Fruit fly (Drosophila melanogaster) whole organism, embryonic: ENCODE measurements around the gene sbr.

Source experiments
- Awh ChIP-seq: fragments of 200-800 bp; sonication (Bioruptor generic); IDR thresholded peaks from 2 replicates; pipeline ENCODE4, ENCODE4 v1.3.6; 2022; ENCODE audit warnings: missing biosample characterization, missing genetic modification characterization
- BtbVII ChIP-seq: fragments of 200-800 bp; sonication (Bioruptor generic); optimal IDR thresholded peaks from 3 replicates; lab custom pipeline; 2017; ENCODE audit warnings: missing biosample characterization, mild to moderate bottlenecking, missing genetic modification characterization
- CG10979 ChIP-seq: fragments of 200-800 bp; sonication (Bioruptor generic); optimal IDR thresholded peaks from 2 replicates; lab custom pipeline; 2018; ENCODE audit warnings: missing biosample characterization, mild to moderate bottlenecking, missing genetic modification characterization, moderate library complexity
- CG13296 ChIP-seq: fragments of 200-800 bp; sonication (Bioruptor generic); optimal IDR thresholded peaks from 3 replicates; lab custom pipeline; 2018; ENCODE audit warnings: missing biosample characterization, mild to moderate bottlenecking, missing genetic modification characterization
- CG14667 ChIP-seq: fragments of 200-800 bp; sonication (Bioruptor generic); IDR thresholded peaks from 2 replicates; pipeline ENCODE4 v1.3.6; 2022; ENCODE audit warnings: missing biosample characterization, missing genetic modification characterization
- CG15479 ChIP-seq: fragments of 200-800 bp; sonication (Bioruptor generic); optimal IDR thresholded peaks from 3 replicates; lab custom pipeline; 2019; ENCODE audit warnings: missing biosample characterization, mild to moderate bottlenecking, missing genetic modification characterization, moderate library complexity
- CG16813 ChIP-seq: fragments of 200-800 bp; sonication (Bioruptor generic); IDR thresholded peaks from 3 replicates; pipeline ENCODE4 v1.3.6; 2022; ENCODE audit warnings: missing biosample characterization, missing genetic modification characterization; ENCODE audit not compliant: partially characterized antibody
- CG18619 ChIP-seq: fragments of 200-800 bp; sonication (Bioruptor generic); optimal IDR thresholded peaks from 3 replicates; lab custom pipeline; 2017; ENCODE audit warnings: missing biosample characterization, mild to moderate bottlenecking, missing genetic modification characterization
- CG18764 ChIP-seq: fragments of 200-800 bp; sonication (Bioruptor generic); optimal IDR thresholded peaks from 3 replicates; lab custom pipeline; 2016; ENCODE audit warnings: missing biosample characterization, missing genetic modification characterization
- CG30403 ChIP-seq: fragments of 200-800 bp; sonication (Bioruptor generic); optimal IDR thresholded peaks from 3 replicates; lab custom pipeline; 2016; ENCODE audit warnings: missing biosample characterization, missing genetic modification characterization
- CG31224 ChIP-seq: fragments of 200-800 bp; sonication (Bioruptor generic); IDR thresholded peaks from 2 replicates; pipeline ENCODE4 v1.3.6; 2022; ENCODE audit warnings: missing biosample characterization, missing genetic modification characterization
- CG3838 ChIP-seq: fragments of 200-800 bp; sonication (Bioruptor generic); optimal IDR thresholded peaks from 3 replicates; lab custom pipeline; 2016; ENCODE audit warnings: missing biosample characterization, missing genetic modification characterization
- CG3847 ChIP-seq: fragments of 200-800 bp; sonication (Bioruptor generic); IDR thresholded peaks from 2 replicates; pipeline ENCODE4 v1.3.6; 2022; ENCODE audit warnings: missing biosample characterization, missing genetic modification characterization
- CG42726 ChIP-seq: fragments of 200-800 bp; sonication (Bioruptor generic); IDR thresholded peaks from 2 replicates; pipeline ENCODE4 v1.3.6; 2022; ENCODE audit warnings: missing biosample characterization, missing genetic modification characterization; ENCODE audit not compliant: partially characterized antibody
- CG4404 ChIP-seq: fragments of 200-800 bp; sonication (Bioruptor generic); IDR thresholded peaks from 2 replicates; pipeline ENCODE4 v1.3.6; 2022; ENCODE audit warnings: missing biosample characterization, missing genetic modification characterization
- CG5180 ChIP-seq: fragments of 200-800 bp; sonication (Bioruptor generic); optimal IDR thresholded peaks from 3 replicates; lab custom pipeline; 2017; ENCODE audit warnings: missing biosample characterization, missing genetic modification characterization, mild to moderate bottlenecking, moderate library complexity, missing genetic modification reagents
- CG7745 ChIP-seq: fragments of 200-800 bp; sonication (Bioruptor generic); optimal IDR thresholded peaks from 2 replicates; lab custom pipeline; 2018; ENCODE audit warnings: missing biosample characterization, mild to moderate bottlenecking, missing genetic modification characterization, moderate library complexity
- CG8290 ChIP-seq, 3 experiments: fragments of 200-800 bp; sonication (Bioruptor generic); optimal IDR thresholded peaks; 2 replicates each; lab custom pipeline; 2016 to 2019; ENCODE audit warnings: missing biosample characterization in 3 of 3, missing genetic modification characterization in 3 of 3, mild to moderate bottlenecking in 2 of 3, moderate library complexity in 1 of 3
- CG9215 ChIP-seq: fragments of 200-800 bp; sonication (Bioruptor generic); IDR thresholded peaks from 2 replicates; pipeline ENCODE4 v1.3.6; 2022; ENCODE audit warnings: missing biosample characterization, missing genetic modification characterization
- CG9609 ChIP-seq: fragments of 200-800 bp; sonication (Bioruptor generic); optimal IDR thresholded peaks from 3 replicates; lab custom pipeline; 2016; ENCODE audit warnings: missing biosample characterization, missing genetic modification characterization
- CG9797 ChIP-seq: fragments of 200-800 bp; sonication (Bioruptor generic); optimal IDR thresholded peaks from 3 replicates; lab custom pipeline; 2018; ENCODE audit warnings: missing biosample characterization, mild to moderate bottlenecking, missing genetic modification characterization
- CG9932 ChIP-seq: fragments of 200-800 bp; sonication (Bioruptor generic); IDR thresholded peaks from 2 replicates; pipeline ENCODE4 v1.3.6; 2022; ENCODE audit warnings: missing biosample characterization, missing genetic modification characterization
- CHES-1-like ChIP-seq: fragments of 200-800 bp; sonication (Bioruptor generic); optimal IDR thresholded peaks from 2 replicates; lab custom pipeline; 2016; ENCODE audit warnings: missing biosample characterization, missing genetic modification characterization
- Dbx ChIP-seq: fragments of 200-800 bp; sonication (Bioruptor generic); IDR thresholded peaks from 3 replicates; pipeline ENCODE4 v1.3.6; 2022; ENCODE audit warnings: missing biosample characterization, missing genetic modification characterization
- Kr ChIP-seq: fragments of 200-800 bp; sonication (Bioruptor generic); optimal IDR thresholded peaks from 2 replicates; lab custom pipeline; 2017; ENCODE audit warnings: missing biosample characterization, mild to moderate bottlenecking, missing genetic modification characterization
- MTF-1 ChIP-seq: fragments of 200-800 bp; sonication (Bioruptor generic); optimal IDR thresholded peaks from 2 replicates; lab custom pipeline; 2018; ENCODE audit warnings: missing biosample characterization, mild to moderate bottlenecking, missing genetic modification characterization, borderline replicate concordance
- Optix ChIP-seq: fragments of 200-800 bp; sonication (Bioruptor generic); IDR thresholded peaks from 3 replicates; pipeline ENCODE4 v1.3.6; 2022; ENCODE audit warnings: missing biosample characterization, missing genetic modification characterization
- Rfx ChIP-seq: fragments of 200-800 bp; sonication (Bioruptor generic); IDR thresholded peaks from 2 replicates; pipeline ENCODE4 v1.3.6; 2022; ENCODE audit warnings: missing biosample characterization, missing genetic modification characterization
- Sin3A ChIP-seq: fragments of >200 bp; optimal IDR thresholded peaks from 2 replicates; lab custom pipeline; 2018
- Spps ChIP-seq: fragments of 200-800 bp; sonication (Bioruptor generic); optimal IDR thresholded peaks from 2 replicates; lab custom pipeline; 2018; ENCODE audit warnings: missing biosample characterization, mild to moderate bottlenecking, missing genetic modification characterization
- YL-1 ChIP-seq: fragments of 200-800 bp; sonication (Bioruptor generic); optimal IDR thresholded peaks from 3 replicates; lab custom pipeline; 2017; ENCODE audit warnings: missing biosample characterization, mild to moderate bottlenecking, missing genetic modification characterization
- bcd ChIP-seq: fragments of 200-800 bp; sonication (Bioruptor generic); optimal IDR thresholded peaks from 2 replicates; lab custom pipeline; 2017; ENCODE audit warnings: missing biosample characterization, mild to moderate bottlenecking, missing genetic modification characterization
- da ChIP-seq: fragments of 200-800 bp; sonication (Bioruptor generic); optimal IDR thresholded peaks from 2 replicates; lab custom pipeline; 2016; ENCODE audit warnings: missing biosample characterization, missing genetic modification characterization
- gcm ChIP-seq: fragments of 200-800 bp; sonication (Bioruptor generic); optimal IDR thresholded peaks from 2 replicates; lab custom pipeline; 2019; ENCODE audit warnings: missing biosample characterization, mild to moderate bottlenecking, missing genetic modification characterization, moderate library complexity
- gro ChIP-seq: fragments of 200-800 bp; sonication (Bioruptor generic); optimal IDR thresholded peaks from 2 replicates; lab custom pipeline; 2016; ENCODE audit warnings: missing biosample characterization, missing genetic modification characterization
- hkb ChIP-seq, 2 experiments: fragments of 200-800 bp in 1 of 2; fragments of >200 bp in 1 of 2; sonication (Bioruptor generic) in 1 of 2; IDR thresholded peaks in 1 of 2; optimal IDR thresholded peaks in 1 of 2; 2 replicates each; pipeline versions ENCODE4 v1.3.6 to Lab custom; 2017 to 2022; ENCODE audit warnings: missing biosample characterization in 1 of 2, missing genetic modification characterization in 1 of 2
- kni ChIP-seq: fragments of 200-800 bp; sonication (Bioruptor generic); optimal IDR thresholded peaks from 3 replicates; lab custom pipeline; 2017; ENCODE audit warnings: mild to moderate bottlenecking, missing biosample characterization, missing genetic modification reagents, missing genetic modification characterization
- lilli ChIP-seq: fragments of 200-800 bp; sonication (Bioruptor generic); optimal IDR thresholded peaks from 3 replicates; lab custom pipeline; 2016; ENCODE audit warnings: missing biosample characterization, missing genetic modification characterization
- mld ChIP-seq: fragments of 200-800 bp; sonication (Bioruptor generic); IDR thresholded peaks from 3 replicates; pipeline ENCODE4 v1.3.6; 2022; ENCODE audit warnings: missing biosample characterization, missing genetic modification characterization; ENCODE audit not compliant: partially characterized antibody
- nerfin-1 ChIP-seq: fragments of 200-800 bp; sonication (Bioruptor generic); optimal IDR thresholded peaks from 3 replicates; lab custom pipeline; 2019; ENCODE audit warnings: missing biosample characterization, mild to moderate bottlenecking, missing genetic modification characterization, moderate library complexity
- odd ChIP-seq: fragments of 200-800 bp; sonication (Bioruptor generic); optimal IDR thresholded peaks from 2 replicates; lab custom pipeline; 2017; ENCODE audit warnings: missing biosample characterization, mild to moderate bottlenecking, missing genetic modification characterization
- org-1 ChIP-seq: fragments of 200-800 bp; sonication (Bioruptor generic); optimal IDR thresholded peaks from 2 replicates; lab custom pipeline; 2017; ENCODE audit warnings: missing biosample characterization, missing genetic modification characterization
- p53 ChIP-seq: fragments of 200-800 bp; sonication (Bioruptor generic); optimal IDR thresholded peaks from 2 replicates; lab custom pipeline; 2016; ENCODE audit warnings: missing biosample characterization, missing genetic modification characterization
- pho ChIP-seq: fragments of 200-800 bp; sonication (Bioruptor generic); optimal IDR thresholded peaks from 2 replicates; lab custom pipeline; 2016; ENCODE audit warnings: missing biosample characterization, missing genetic modification characterization
- prd ChIP-seq, 3 experiments: fragments of >200 bp in 2 of 3; fragments of 200-800 bp in 1 of 3; sonication (Bioruptor generic) in 1 of 3; optimal IDR thresholded peaks in 2 of 3; IDR thresholded peaks in 1 of 3; 2 replicates in 2 of 3; 3 replicates in 1 of 3; pipeline versions ENCODE4 v1.3.6 to Lab custom; 2017 to 2022; ENCODE audit warnings: missing biosample characterization in 1 of 3, missing genetic modification characterization in 1 of 3
- pros ChIP-seq: fragments of 200-800 bp; sonication (Bioruptor generic); optimal IDR thresholded peaks from 3 replicates; lab custom pipeline; 2019; ENCODE audit warnings: missing biosample characterization, mild to moderate bottlenecking, missing genetic modification characterization, moderate library complexity
- slp2 ChIP-seq: fragments of 200-800 bp; sonication (Bioruptor generic); optimal IDR thresholded peaks from 2 replicates; lab custom pipeline; 2016; ENCODE audit warnings: missing biosample characterization, missing genetic modification characterization
- tin ChIP-seq: fragments of 200-800 bp; sonication (Bioruptor generic); optimal IDR thresholded peaks from 3 replicates; lab custom pipeline; 2016; ENCODE audit warnings: missing biosample characterization, missing genetic modification characterization
- vfl ChIP-seq: fragments of 200-800 bp; sonication (Bioruptor generic); optimal IDR thresholded peaks from 2 replicates; lab custom pipeline; 2016; ENCODE audit warnings: missing biosample characterization, missing genetic modification characterization

sbr gene

dm6 chrX:10786443-10787097 is 60.3 kb downstream of the sbr start, which contains the start of the genes Ant2 and sesB (continued):
- TF ChIP-seq CG42726 (GFP tag; lab: Robert Waterston, UW) = peak; percentile 68; the same call in 1 of the 2 replicates
- no peak for TF ChIP-seq gro (GFP tag; lab: Kevin White, UChicago)
- TF ChIP-seq lilli (GFP tag; lab: Kevin White, UChicago) = peak; percentile 60
- TF ChIP-seq BtbVII (GFP tag; lab: Kevin White, UChicago) = no peak
- TF ChIP-seq CG4404 (GFP tag; lab: Robert Waterston, UW) = no peak
- TF ChIP-seq hkb (optimal IDR thresholded peaks at IDR 0.05; lab: Kevin White, UChicago) = no peak
- no peak for TF ChIP-seq hkb (GFP tag; IDR thresholded peaks at IDR 0.05; lab: Robert Waterston, UW)
- no peak for TF ChIP-seq YL-1 (GFP tag; lab: Kevin White, UChicago)
- TF ChIP-seq slp2 (GFP tag; lab: Kevin White, UChicago) = no peak
- no peak for TF ChIP-seq CG3838 (GFP tag; lab: Kevin White, UChicago)
- TF ChIP-seq CG16813 (GFP tag; lab: Robert Waterston, UW) = peak; percentile 76
- no peak for TF ChIP-seq odd (GFP tag; lab: Kevin White, UChicago)
- no peak for TF ChIP-seq CG9932 (GFP tag; lab: Robert Waterston, UW)
- no peak for TF ChIP-seq Awh (GFP tag; lab: Robert Waterston, UW)
- TF ChIP-seq CG14667 = no peak
- no peak for TF ChIP-seq vfl (GFP tag; lab: Kevin White, UChicago)
- TF ChIP-seq CG5180 = no peak
- TF ChIP-seq CG10979 = no peak
- no peak; the same call in 1 of the 2 replicates for TF ChIP-seq Rfx (GFP tag; lab: Robert Waterston, UW)
- TF ChIP-seq CG15479 (GFP tag; lab: Kevin White, UChicago) = no peak
- TF ChIP-seq prd (optimal IDR thresholded peaks at IDR 0.05; lab: Kevin White, UChicago) = no peak
- TF ChIP-seq prd (GFP tag; IDR thresholded peaks at IDR 0.05; lab: Robert Waterston, UW) = no peak
- no peak for TF ChIP-seq CG9797
- no peak for TF ChIP-seq nerfin-1
- no peak for TF ChIP-seq CG3847
- no peak for TF ChIP-seq pho
- no peak for TF ChIP-seq Kr (GFP tag; lab: Kevin White, UChicago)
- TF ChIP-seq MTF-1 = no peak
- TF ChIP-seq kni (GFP tag; lab: Kevin White, UChicago) = no peak
- no peak for TF ChIP-seq p53
- TF ChIP-seq CG8290 (GFP tag; optimal IDR thresholded peaks at IDR 0.05; lab: Kevin White, UChicago) = no peak
- peak in 1 of 2 experiments; percentile 51 for TF ChIP-seq CG8290 (tag; optimal IDR thresholded peaks at IDR 0.05; lab: Kevin White, UChicago)
- peak; percentile 35; the same call in 1 of the 3 replicates for TF ChIP-seq mld (GFP tag; lab: Robert Waterston, UW)
- TF ChIP-seq da (GFP tag; lab: Kevin White, UChicago) = no peak
- TF ChIP-seq CG9609 = no peak
- no peak for TF ChIP-seq org-1 (GFP tag; lab: Kevin White, UChicago)
- no peak for TF ChIP-seq CHES-1-like (GFP tag; lab: Kevin White, UChicago)
- no peak for TF ChIP-seq CG13296
- TF ChIP-seq Sin3A (lab: Kevin White, UChicago) = no peak
- TF ChIP-seq pros (GFP tag; lab: Kevin White, UChicago) = no peak
- peak; percentile 3 for TF ChIP-seq gcm (GFP tag; lab: Kevin White, UChicago)
- no peak for TF ChIP-seq CG18764 (GFP tag; lab: Kevin White, UChicago)
- TF ChIP-seq Dbx (GFP tag; lab: Robert Waterston, UW) = no peak; the same call in 2 of the 3 replicates
- no peak for TF ChIP-seq Optix
- TF ChIP-seq bcd = no peak
- TF ChIP-seq Spps (tag; lab: Kevin White, UChicago) = no peak
- no peak for TF ChIP-seq CG31224 (GFP tag; lab: Robert Waterston, UW)
- no peak for TF ChIP-seq tin
- no peak for TF ChIP-seq CG9215 (GFP tag; lab: Robert Waterston, UW)
- no peak for TF ChIP-seq CG7745
- TF ChIP-seq CG18619 (GFP tag; lab: Kevin White, UChicago) = no peak
- TF ChIP-seq CG30403 (GFP tag; lab: Kevin White, UChicago) = no peak
